Comparison of ENCODE assay signal across 3 fruit fly cellular contexts in the genomic region with DNA sequence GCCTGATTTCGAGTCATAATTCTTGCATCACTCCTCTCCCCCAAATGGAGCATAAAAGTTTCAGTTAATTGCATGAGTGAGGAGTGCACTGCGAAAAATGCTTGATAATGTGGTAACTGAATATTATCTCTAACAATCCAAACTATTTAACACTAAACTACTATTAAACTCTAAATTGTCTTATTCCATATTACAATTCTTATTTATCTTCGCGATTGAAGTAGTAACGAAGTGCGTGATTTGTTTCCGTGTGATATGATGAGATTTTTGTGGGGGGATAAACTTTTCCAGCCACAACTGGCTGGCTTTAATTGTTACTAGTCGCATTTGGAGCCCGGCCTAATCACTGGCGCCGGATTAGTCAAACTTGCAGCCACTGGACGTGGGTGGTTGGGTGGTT.
TF ChIP-seq lines count a peak whose summit lies in the region.

No protein-coding gene starts in this region.

- no peak for TF ChIP-seq CTCF in whole organism, embryonic (GFP tag; optimal IDR thresholded peaks at IDR 0.05; lab: Kevin White, UChicago)

TF ChIP-seq in whole organism, embryonic, 481 proteins besides CTCF, POLR2A, EP300 and RAD21:
- TF ChIP-seq CG31388 (GFP tag; optimal IDR thresholded peaks at IDR 0.05; lab: Kevin White, UChicago) (no peak), CG8359 (GFP tag; optimal IDR thresholded peaks at IDR 0.05; lab: Kevin White, UChicago; ENCODE audit: borderline replicate concordance) (no peak), CG2202 (tag; optimal IDR thresholded peaks at IDR 0.05; lab: Kevin White, UChicago) (no peak), CG1603 (tag; optimal IDR thresholded peaks at IDR 0.05; lab: Kevin White, UChicago) (peak; percentile 34), Ptx1 (GFP tag; IDR thresholded peaks at IDR 0.05; lab: Robert Waterston, UW) (0 out of 2 replicates have a peak, but pooled peaks have one; percentile 23), Hmr (GFP tag; optimal IDR thresholded peaks at IDR 0.05; lab: Kevin White, UChicago) (no peak), CG11504 (tag; optimal IDR thresholded peaks at IDR 0.05; lab: Kevin White, UChicago) (peak; percentile 22), CG9876 (GFP tag; optimal IDR thresholded peaks at IDR 0.05; lab: Kevin White, UChicago) (no peak), sens (GFP tag; lab: Kevin White, UChicago) (peak; percentile 60), dmrt99B (tag; optimal IDR thresholded peaks at IDR 0.05; lab: Kevin White, UChicago) (peak; percentile 38), unpg (GFP tag; optimal IDR thresholded peaks at IDR 0.05; lab: Kevin White, UChicago) (peak; percentile 12), Sox102F (GFP tag; optimal IDR thresholded peaks at IDR 0.05; lab: Kevin White, UChicago) (peak; percentile 19), row (GFP tag; IDR thresholded peaks at IDR 0.05; lab: Robert Waterston, UW) (peak; percentile 37), Med (GFP tag; lab: Kevin White, UChicago) (peak; percentile 61), CG7839 (tag; optimal IDR thresholded peaks at IDR 0.05; lab: Kevin White, UChicago) (peak; percentile 4), Antp (GFP tag; optimal IDR thresholded peaks at IDR 0.05; lab: Kevin White, UChicago) (no peak), CG18599 (GFP tag; optimal IDR thresholded peaks at IDR 0.05; lab: Kevin White, UChicago) (peak; percentile 8), Hr51 (GFP tag; optimal IDR thresholded peaks at IDR 0.05; lab: Kevin White, UChicago) (peak in 1 of 2 experiments; percentile 30), sna (GFP tag; IDR thresholded peaks at IDR 0.05; lab: Robert Waterston, UW; ENCODE audit: partially characterized antibody) (no peak), CG2678 (tag; optimal IDR thresholded peaks at IDR 0.05; lab: Kevin White, UChicago) (peak; percentile 5), Drgx (GFP tag; IDR thresholded peaks at IDR 0.05; lab: Robert Waterston, UW) (peak; percentile 70; the same call in 1 of the 2 replicates), CG8290 (GFP tag; optimal IDR thresholded peaks at IDR 0.05; lab: Kevin White, UChicago) (no peak), CG8290 (tag; optimal IDR thresholded peaks at IDR 0.05; lab: Kevin White, UChicago) (peak in 1 of 2 experiments; percentile 25), h (optimal IDR thresholded peaks at IDR 0.05; lab: Kevin White, UChicago) (no peak), seq (GFP tag; IDR thresholded peaks at IDR 0.05; lab: Robert Waterston, UW) (no peak), gem (tag; optimal IDR thresholded peaks at IDR 0.05; lab: Kevin White, UChicago) (peak; percentile 39)

TF ChIP-seq in whole organism, prepupa, 60 proteins besides CTCF, POLR2A, EP300 and RAD21 (continues in another document):
- TF ChIP-seq pdm3 (GFP tag; optimal IDR thresholded peaks at IDR 0.05; lab: Kevin White, UChicago) (peak; percentile 60), CG32006 (GFP tag; optimal IDR thresholded peaks at IDR 0.05; lab: Kevin White, UChicago) (peak; percentile 71), CG4318 (GFP tag; optimal IDR thresholded peaks at IDR 0.05; lab: Kevin White, UChicago) (peak; percentile 11), net (GFP tag; optimal IDR thresholded peaks at IDR 0.05; lab: Kevin White, UChicago) (peak; percentile 15), CG11902 (GFP tag; optimal IDR thresholded peaks at IDR 0.05; lab: Kevin White, UChicago) (no peak), Sox102F (GFP tag; optimal IDR thresholded peaks at IDR 0.05; lab: Kevin White, UChicago) (no peak), CG6276 (GFP tag; optimal IDR thresholded peaks at IDR 0.05; lab: Kevin White, UChicago) (peak; percentile 43), CG9139 (GFP tag; optimal IDR thresholded peaks at IDR 0.05; lab: Kevin White, UChicago) (no peak), Gug (GFP tag; IDR thresholded peaks at IDR 0.05; lab: Robert Waterston, UW) (peak; percentile 58; the same call in 1 of the 2 replicates), lz (GFP tag; optimal IDR thresholded peaks at IDR 0.05; lab: Kevin White, UChicago) (no peak), CG34406 (GFP tag; optimal IDR thresholded peaks at IDR 0.05; lab: Kevin White, UChicago) (no peak), CG6808 (GFP tag; optimal IDR thresholded peaks at IDR 0.05; lab: Kevin White, UChicago) (no peak), CG16779 (tag; optimal IDR thresholded peaks at IDR 0.05; lab: Kevin White, UChicago) (no peak), Hr38 (GFP tag; optimal IDR thresholded peaks at IDR 0.05; lab: Kevin White, UChicago) (no peak), Ets96B (tag; optimal IDR thresholded peaks at IDR 0.05; lab: Kevin White, UChicago) (no peak), CG10631 (GFP tag; optimal IDR thresholded peaks at IDR 0.05; lab: Kevin White, UChicago) (peak; percentile 16), vri (GFP tag; optimal IDR thresholded peaks at IDR 0.05; lab: Kevin White, UChicago) (no peak), CG31627 (GFP tag; optimal IDR thresholded peaks at IDR 0.05; lab: Kevin White, UChicago) (no peak), topi (GFP tag; optimal IDR thresholded peaks at IDR 0.05; lab: Kevin White, UChicago) (no peak), spab (GFP tag; optimal IDR thresholded peaks at IDR 0.05; lab: Kevin White, UChicago) (no peak), CG3032 (tag; optimal IDR thresholded peaks at IDR 0.05; lab: Kevin White, UChicago) (no peak), fd59A (GFP tag; optimal IDR thresholded peaks at IDR 0.05; lab: Kevin White, UChicago) (no peak), Smox (GFP tag; optimal IDR thresholded peaks at IDR 0.05; lab: Kevin White, UChicago) (no peak), CG8119 (GFP tag; IDR thresholded peaks at IDR 0.05; lab: Robert Waterston, UW) (peak; percentile 60; the same call in 1 of the 3 replicates), Eip75B (GFP tag; optimal IDR thresholded peaks at IDR 0.05; lab: Kevin White, UChicago) (peak; percentile 9), CG6163 (GFP tag; IDR thresholded peaks at IDR 0.05; lab: Robert Waterston, UW) (peak; percentile 71; the same call in 2 of the 3 replicates), OdsH (GFP tag; optimal IDR thresholded peaks at IDR 0.05; lab: Kevin White, UChicago) (peak; percentile 49), Blimp-1 (GFP tag; optimal IDR thresholded peaks at IDR 0.05; lab: Kevin White, UChicago) (no peak), CG11294 (GFP tag; IDR thresholded peaks at IDR 0.05; lab: Robert Waterston, UW) (peak; percentile 59; the same call in 1 of the 2 replicates), cyc (GFP tag; optimal IDR thresholded peaks at IDR 0.05; lab: Kevin White, UChicago) (no peak), CG6792 (GFP tag; optimal IDR thresholded peaks at IDR 0.05; lab: Kevin White, UChicago) (no peak), fd85E (GFP tag; optimal IDR thresholded peaks at IDR 0.05; lab: Kevin White, UChicago) (no peak)

TF ChIP-seq in whole organism, pupa, 21 proteins besides CTCF, POLR2A, EP300 and RAD21:
- TF ChIP-seq CG8301 (tag; optimal IDR thresholded peaks at IDR 0.05; lab: Kevin White, UChicago), result peak; percentile 47
- TF ChIP-seq CG15710 (tag; optimal IDR thresholded peaks at IDR 0.05; lab: Kevin White, UChicago), result peak; percentile 4
- TF ChIP-seq CG17806 (tag; optimal IDR thresholded peaks at IDR 0.05; lab: Kevin White, UChicago), result peak; percentile 15
- TF ChIP-seq CG32121 (GFP tag; IDR thresholded peaks at IDR 0.05; lab: Robert Waterston, UW), result peak; percentile 64
- TF ChIP-seq CG4496 (GFP tag; IDR thresholded peaks at IDR 0.05; lab: Robert Waterston, UW), result peak; percentile 52; the same call in 2 of the 3 replicates
- no peak for TF ChIP-seq CG34367 (tag; optimal IDR thresholded peaks at IDR 0.05; lab: Kevin White, UChicago)
- no peak for TF ChIP-seq gl (tag; optimal IDR thresholded peaks at IDR 0.05; lab: Kevin White, UChicago)
- TF ChIP-seq CG10348 (GFP tag; IDR thresholded peaks at IDR 0.05; lab: Robert Waterston, UW), result no peak
- TF ChIP-seq CG13204 (GFP tag; optimal IDR thresholded peaks at IDR 0.05; lab: Kevin White, UChicago), result no peak
- TF ChIP-seq rn (GFP tag; IDR thresholded peaks at IDR 0.05; lab: Robert Waterston, UW), result 0 out of 2 replicates have a peak, but pooled peaks have one; percentile 7
- TF ChIP-seq Ets98B (GFP tag; IDR thresholded peaks at IDR 0.05; lab: Robert Waterston, UW), result peak; percentile 66
- 0 out of 2 replicates have a peak, but pooled peaks have one; percentile 10 for TF ChIP-seq CG12605 (GFP tag; IDR thresholded peaks at IDR 0.05; lab: Robert Waterston, UW)
- TF ChIP-seq CG14655 (GFP tag; optimal IDR thresholded peaks at IDR 0.05; lab: Kevin White, UChicago), result peak; percentile 53
- TF ChIP-seq EcR (GFP tag; optimal IDR thresholded peaks at IDR 0.05; lab: Kevin White, UChicago), result no peak
- TF ChIP-seq Pif1B (GFP tag; optimal IDR thresholded peaks at IDR 0.05; lab: Kevin White, UChicago), result no peak
- TF ChIP-seq D1 (tag; optimal IDR thresholded peaks at IDR 0.05; lab: Kevin White, UChicago), result no peak
- no peak for TF ChIP-seq Snoo (tag; optimal IDR thresholded peaks at IDR 0.05; lab: Kevin White, UChicago)
- TF ChIP-seq CG8159 (tag; optimal IDR thresholded peaks at IDR 0.05; lab: Kevin White, UChicago), result peak; percentile 32
- TF ChIP-seq Pif1A (GFP tag; optimal IDR thresholded peaks at IDR 0.05; lab: Kevin White, UChicago), result peak; percentile 19
- peak; percentile 13 for TF ChIP-seq CG9948 (tag; optimal IDR thresholded peaks at IDR 0.05; lab: Kevin White, UChicago)
- peak; percentile 61; the same call in 2 of the 3 replicates for TF ChIP-seq fd96Ca (GFP tag; IDR thresholded peaks at IDR 0.05; lab: Robert Waterston, UW)
TF ChIP-seq in whole organism, pupa: peak in this region for 13.
